Worm (Caenorhabditis elegans): Measurements from ENCODE around the gene F52E1.14.

ce11 chrV:8334360-8334759 lies 49.4 kb upstream of the F52E1.14 start, which contains the start of gene tmd-2:
- TF ChIP-seq zag-1 (tag; optimal IDR thresholded peaks at IDR 0.05) (no peak), lir-3 (tag; optimal IDR thresholded peaks at IDR 0.05; ENCODE audit: poor library complexity) (no peak), fkh-10 (GFP tag; optimal IDR thresholded peaks at IDR 0.05) (no peak), ztf-4 (tag; optimal IDR thresholded peaks at IDR 0.05) (no peak), pag-3 (tag; optimal IDR thresholded peaks at IDR 0.05; ENCODE audit: borderline replicate concordance, insufficient read depth) (no peak), jun-1 (tag; optimal IDR thresholded peaks at IDR 0.05) (no peak), mdl-1 (tag; optimal IDR thresholded peaks at IDR 0.05) (no peak), ceh-63 (GFP tag; optimal IDR thresholded peaks at IDR 0.05) (no peak)
